Worm (Caenorhabditis elegans) whole organism, mixed stage, embryonic: ENCODE results near the gene mmaa-1.

Experiments
- M03D4.4 ChIP-seq: sonication (generic microtip); optimal IDR thresholded peaks from 2 replicates; lab custom pipeline; 2017; ENCODE audit warnings: mild to moderate bottlenecking, missing genetic modification characterization, missing compliant biosample characterization
- bed-3 ChIP-seq: fragments of 200-800 bp; sonication (Bioruptor generic); optimal IDR thresholded peaks from 3 replicates; lab custom pipeline; 2018; ENCODE audit warnings: mild to moderate bottlenecking, missing genetic modification characterization, moderate library complexity, missing compliant biosample characterization
- blmp-1 ChIP-seq: fragments of 150-350 bp; optimal IDR thresholded peaks from 2 replicates; lab custom pipeline; 2014; ENCODE audit warnings: missing biosample characterization, missing genetic modification characterization
- ceh-39 ChIP-seq: fragments of 150-350 bp; optimal IDR thresholded peaks from 2 replicates; lab custom pipeline; 2014; ENCODE audit warnings: missing biosample characterization, missing genetic modification characterization
- ceh-43 ChIP-seq: fragments of 200-800 bp; sonication (Bioruptor generic); optimal IDR thresholded peaks from 2 replicates; lab custom pipeline; 2018; ENCODE audit warnings: mild to moderate bottlenecking, missing genetic modification characterization, moderate library complexity, missing compliant biosample characterization
- ceh-83 ChIP-seq: fragments of 200-800 bp; sonication (Bioruptor generic); optimal IDR thresholded peaks from 2 replicates; lab custom pipeline; 2018; ENCODE audit warnings: mild to moderate bottlenecking, missing genetic modification characterization, missing compliant biosample characterization
- cnd-1 ChIP-seq: fragments of 200-800 bp; sonication (Bioruptor generic); optimal IDR thresholded peaks from 2 replicates; lab custom pipeline; 2018; ENCODE audit warnings: mild to moderate bottlenecking, missing genetic modification characterization, missing compliant biosample characterization
- drap-1 ChIP-seq: fragments of 200-800 bp; sonication (Bioruptor generic); optimal IDR thresholded peaks from 3 replicates; lab custom pipeline; 2018; ENCODE audit warnings: mild to moderate bottlenecking, missing genetic modification characterization, missing compliant biosample characterization
- elt-1 ChIP-seq: sonication (generic microtip); optimal IDR thresholded peaks from 2 replicates; lab custom pipeline; 2017; ENCODE audit warnings: missing genetic modification characterization, mild to moderate bottlenecking, missing compliant biosample characterization, antibody characterized with exemption, moderate library complexity, borderline replicate concordance; ENCODE audit not compliant: insufficient read depth
- elt-3 ChIP-seq: fragments of 150-350 bp; optimal IDR thresholded peaks from 2 replicates; lab custom pipeline; 2014; ENCODE audit warnings: missing biosample characterization, missing genetic modification characterization
- flh-1 ChIP-seq: fragments of 200-800 bp; sonication (Bioruptor generic); optimal IDR thresholded peaks from 2 replicates; lab custom pipeline; 2018; ENCODE audit warnings: mild to moderate bottlenecking, missing genetic modification characterization, moderate library complexity, missing compliant biosample characterization
- ham-2 ChIP-seq: fragments of 200-800 bp; sonication (Bioruptor generic); optimal IDR thresholded peaks from 2 replicates; lab custom pipeline; 2018; ENCODE audit warnings: mild to moderate bottlenecking, missing genetic modification characterization, missing compliant biosample characterization
- hlh-1 ChIP-seq: fragments of 150-350 bp; optimal IDR thresholded peaks from 2 replicates; lab custom pipeline; 2014; ENCODE audit warnings: missing biosample characterization, missing genetic modification reagents, missing genetic modification characterization
- lin-13 ChIP-seq: fragments of 150-350 bp; optimal IDR thresholded peaks from 2 replicates; lab custom pipeline; 2014; ENCODE audit warnings: missing biosample characterization, missing genetic modification characterization
- lin-32 ChIP-seq: fragments of 200-800 bp; sonication (Bioruptor generic); optimal IDR thresholded peaks from 2 replicates; lab custom pipeline; 2018; ENCODE audit warnings: mild to moderate bottlenecking, missing genetic modification characterization, missing compliant biosample characterization
- lsy-2 ChIP-seq: fragments of 150-350 bp; optimal IDR thresholded peaks from 2 replicates; lab custom pipeline; 2014; ENCODE audit warnings: missing biosample characterization, missing genetic modification characterization
- mab-5 ChIP-seq: fragments of 150-350 bp; optimal IDR thresholded peaks from 2 replicates; lab custom pipeline; 2014; ENCODE audit warnings: missing biosample characterization, missing genetic modification characterization
- mls-2 ChIP-seq: sonication (generic microtip); optimal IDR thresholded peaks from 2 replicates; lab custom pipeline; 2016; ENCODE audit warnings: mild to moderate bottlenecking, missing genetic modification characterization, moderate library complexity, missing compliant biosample characterization
- nhr-2 ChIP-seq: fragments of 150-350 bp; optimal IDR thresholded peaks from 2 replicates; lab custom pipeline; 2014; ENCODE audit warnings: missing biosample characterization, missing genetic modification characterization
- nhr-237 ChIP-seq: fragments of 150-350 bp; optimal IDR thresholded peaks from 2 replicates; lab custom pipeline; 2014; ENCODE audit warnings: missing biosample characterization, missing genetic modification characterization
- nhr-28 ChIP-seq: fragments of 150-350 bp; optimal IDR thresholded peaks from 2 replicates; lab custom pipeline; 2014; ENCODE audit warnings: missing biosample characterization, missing genetic modification characterization
- nhr-76 ChIP-seq: sonication (generic microtip); optimal IDR thresholded peaks from 2 replicates; lab custom pipeline; 2017; ENCODE audit warnings: missing biosample characterization, missing genetic modification characterization
- pha-4 ChIP-seq: fragments of 150-350 bp; optimal IDR thresholded peaks from 2 replicates; lab custom pipeline; 2018; ENCODE audit warnings: missing biosample characterization, missing genetic modification reagents, missing genetic modification characterization
- sem-2 ChIP-seq: fragments of 200-800 bp; sonication (Bioruptor generic); optimal IDR thresholded peaks from 2 replicates; lab custom pipeline; 2018; ENCODE audit warnings: mild to moderate bottlenecking, missing genetic modification characterization, missing compliant biosample characterization
- sptf-1 ChIP-seq: sonication (generic microtip); optimal IDR thresholded peaks from 2 replicates; lab custom pipeline; 2017; ENCODE audit warnings: mild to moderate bottlenecking, missing genetic modification characterization, moderate library complexity, missing compliant biosample characterization
- tbx-8 ChIP-seq: fragments of 200-800 bp; sonication (Bioruptor generic); optimal IDR thresholded peaks from 2 replicates; lab custom pipeline; 2018; ENCODE audit warnings: mild to moderate bottlenecking, missing genetic modification characterization, moderate library complexity, missing compliant biosample characterization
- unc-39 ChIP-seq: fragments of 150-350 bp; optimal IDR thresholded peaks from 2 replicates; lab custom pipeline; 2014; ENCODE audit warnings: missing biosample characterization, missing genetic modification characterization
- unc-62 ChIP-seq: fragments of 150-350 bp; optimal IDR thresholded peaks from 2 replicates; lab custom pipeline; 2014; ENCODE audit warnings: missing biosample characterization, missing genetic modification reagents, missing genetic modification characterization

The mmaa-1 gene

ce11 chrII:7072315-7072589 is 28.7 kb downstream of the mmaa-1 start, which contains the start of gene kars-1:
kars-1 (minus strand) TSS chrII:7072415.
- no peak for TF ChIP-seq blmp-1 (tag; lab: Kevin White, UChicago)
- TF ChIP-seq bed-3 (GFP tag; lab: Kevin White, UChicago), result no peak
- TF ChIP-seq ceh-43 (GFP tag; lab: Kevin White, UChicago), result no peak
- TF ChIP-seq drap-1, result no peak
- TF ChIP-seq M03D4.4 (tag; lab: Kevin White, UChicago), result no peak
- no peak for TF ChIP-seq ceh-39 (tag; lab: Kevin White, UChicago)
- no peak for TF ChIP-seq nhr-28 (tag; lab: Kevin White, UChicago)

ce11 chrII:7070434-7070833 is 30.5 kb downstream of the mmaa-1 start:
- TF ChIP-seq nhr-237 (no peak), sem-2 (no peak), elt-3 (tag; lab: Kevin White, UChicago) (no peak)

ce11 chrII:7069866-7070265 is 31.1 kb downstream of the mmaa-1 start, which contains the start of gene him-14:
him-14 (minus strand) TSS chrII:7069966.
- TF ChIP-seq ceh-43 (GFP tag; lab: Kevin White, UChicago), result no peak
- no peak for TF ChIP-seq ceh-83 (GFP tag; lab: Kevin White, UChicago)
- TF ChIP-seq ceh-39 (tag; lab: Kevin White, UChicago), result no peak
- no peak for TF ChIP-seq pha-4 (tag; lab: Kevin White, UChicago)
- no peak for TF ChIP-seq unc-62 (GFP tag; lab: Kevin White, UChicago)
- TF ChIP-seq hlh-1, result no peak
- TF ChIP-seq nhr-76 (tag; lab: Kevin White, UChicago), result no peak
- no peak for TF ChIP-seq nhr-2 (tag; lab: Kevin White, UChicago)
- TF ChIP-seq lin-32 (GFP tag; lab: Kevin White, UChicago), result no peak

ce11 chrII:7065391-7065790 is 35.6 kb downstream of the mmaa-1 start, which contains the start of gene nos-2:
nos-2 (plus strand) TSS chrII:7065618.
- no peak for TF ChIP-seq drap-1
- TF ChIP-seq bed-3 (GFP tag; lab: Kevin White, UChicago), result no peak
- TF ChIP-seq elt-3 (tag; lab: Kevin White, UChicago), result no peak
- TF ChIP-seq M03D4.4 (tag; lab: Kevin White, UChicago), result no peak
- no peak for TF ChIP-seq flh-1 (GFP tag; lab: Kevin White, UChicago)
- no peak for TF ChIP-seq nhr-237
- TF ChIP-seq mab-5 (tag; lab: Kevin White, UChicago), result no peak
- TF ChIP-seq cnd-1 (tag; lab: Kevin White, UChicago), result no peak
- TF ChIP-seq nhr-2 (tag; lab: Kevin White, UChicago), result no peak
- TF ChIP-seq lsy-2 (tag; lab: Kevin White, UChicago), result no peak
- no peak for TF ChIP-seq unc-39
- TF ChIP-seq sem-2, result no peak
- TF ChIP-seq ceh-43 (GFP tag; lab: Kevin White, UChicago), result no peak

DNA sequence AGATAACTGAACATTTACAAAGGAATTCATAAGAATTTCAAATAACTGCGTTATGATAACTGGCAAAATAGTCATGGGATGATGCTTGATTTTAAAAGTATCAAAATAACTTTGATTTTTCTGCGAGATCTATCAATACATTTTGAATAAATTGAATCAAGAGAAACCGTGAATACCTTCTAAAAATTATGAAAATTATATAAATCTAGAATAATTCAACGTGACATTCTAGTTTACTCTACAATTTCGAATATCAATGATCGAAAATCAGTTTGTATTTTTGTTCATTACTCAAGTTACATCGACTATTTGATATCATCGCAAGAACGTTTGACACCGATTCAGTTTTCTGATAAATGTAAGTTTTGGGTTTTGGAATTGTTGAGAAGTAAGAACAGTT is 39.2 kb downstream of the mmaa-1 start, which contains the start of gene acs-6:
acs-6 (plus strand) TSS at position 301 of the 400 bp plus-strand sequence.
- TF ChIP-seq ham-2 (GFP tag; lab: Kevin White, UChicago) (no peak), nhr-76 (tag; lab: Kevin White, UChicago) (no peak), flh-1 (GFP tag; lab: Kevin White, UChicago) (no peak)

DNA sequence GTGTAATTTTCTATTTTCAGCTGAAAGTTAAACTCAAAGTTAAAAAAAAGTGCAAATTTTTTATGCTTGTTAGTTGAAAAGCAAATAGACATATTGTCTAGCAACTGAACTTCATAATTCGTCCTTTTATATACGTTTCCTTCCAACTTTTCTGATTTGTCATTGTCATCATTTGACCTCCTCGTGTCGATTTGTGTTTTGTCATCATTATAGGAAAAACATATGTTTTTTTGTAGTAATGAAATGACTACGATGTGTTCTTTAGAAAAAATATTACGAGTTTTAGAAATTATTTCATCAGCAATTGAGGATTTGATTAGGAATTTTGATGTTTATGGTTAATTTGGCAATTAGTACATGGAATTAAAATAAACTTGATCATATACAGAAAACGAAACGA is 40.2 kb downstream of the mmaa-1 start:
- TF ChIP-seq mab-5 (tag; lab: Kevin White, UChicago) (no peak), tbx-8 (GFP tag; lab: Kevin White, UChicago) (no peak), ceh-39 (tag; lab: Kevin White, UChicago) (no peak), ceh-83 (GFP tag; lab: Kevin White, UChicago) (no peak), elt-1 (tag; lab: Kevin White, UChicago) (no peak), mls-2 (tag; lab: Kevin White, UChicago) (no peak), lin-13 (no peak), flh-1 (GFP tag; lab: Kevin White, UChicago) (no peak), elt-3 (tag; lab: Kevin White, UChicago) (no peak), sem-2 (no peak), sptf-1 (no peak)
